Fruit fly (Drosophila melanogaster) whole organism, wandering third instar larva: ENCODE results near the gene Ge-1.

ENCODE experiments used
- CrebA ChIP-seq: fragments of 200-800 bp; sonication (Bioruptor generic); optimal IDR thresholded peaks from 2 replicates; lab custom pipeline; 2016; ENCODE audit warnings: missing biosample characterization, mild to moderate bottlenecking, missing genetic modification characterization, borderline replicate concordance
- OdsH ChIP-seq: fragments of 200-800 bp; sonication (Bioruptor generic); optimal IDR thresholded peaks from 2 replicates; lab custom pipeline; 2016; ENCODE audit warnings: missing biosample characterization, mild to moderate bottlenecking, missing genetic modification characterization
- dmrt93B ChIP-seq: fragments of 200-800 bp; sonication (Bioruptor generic); optimal IDR thresholded peaks from 2 replicates; lab custom pipeline; 2018; ENCODE audit warnings: missing biosample characterization, mild to moderate bottlenecking, missing genetic modification characterization
- ey ChIP-seq: fragments of 200-800 bp; sonication (Bioruptor generic); optimal IDR thresholded peaks from 2 replicates; lab custom pipeline; 2016; ENCODE audit warnings: missing biosample characterization, missing genetic modification characterization
- lola ChIP-seq: fragments of >200 bp; optimal IDR thresholded peaks from 2 replicates; lab custom pipeline; 2017; ENCODE audit warnings: missing biosample characterization, missing genetic modification characterization
- pan ChIP-seq: fragments of >200 bp; optimal IDR thresholded peaks from 2 replicates; lab custom pipeline; 2017

dm6 chr2L:11130151-11131008, 29.7 kb upstream of the Ge-1 start, which contains the start of the genes RfC38 and CG4751:
- TF ChIP-seq lola (GFP tag; lab: Kevin White, UChicago) (no peak), CrebA (GFP tag; lab: Kevin White, UChicago) (no peak), dmrt93B (GFP tag; lab: Kevin White, UChicago) (no peak), pan (lab: Kevin White, UChicago) (no peak), OdsH (GFP tag; lab: Kevin White, UChicago) (no peak), ey (GFP tag; lab: Kevin White, UChicago) (no peak)
